Worm (Caenorhabditis elegans): ENCODE results near the gene Y80D4G.2.

The Y80D4G.2 gene

DNA sequence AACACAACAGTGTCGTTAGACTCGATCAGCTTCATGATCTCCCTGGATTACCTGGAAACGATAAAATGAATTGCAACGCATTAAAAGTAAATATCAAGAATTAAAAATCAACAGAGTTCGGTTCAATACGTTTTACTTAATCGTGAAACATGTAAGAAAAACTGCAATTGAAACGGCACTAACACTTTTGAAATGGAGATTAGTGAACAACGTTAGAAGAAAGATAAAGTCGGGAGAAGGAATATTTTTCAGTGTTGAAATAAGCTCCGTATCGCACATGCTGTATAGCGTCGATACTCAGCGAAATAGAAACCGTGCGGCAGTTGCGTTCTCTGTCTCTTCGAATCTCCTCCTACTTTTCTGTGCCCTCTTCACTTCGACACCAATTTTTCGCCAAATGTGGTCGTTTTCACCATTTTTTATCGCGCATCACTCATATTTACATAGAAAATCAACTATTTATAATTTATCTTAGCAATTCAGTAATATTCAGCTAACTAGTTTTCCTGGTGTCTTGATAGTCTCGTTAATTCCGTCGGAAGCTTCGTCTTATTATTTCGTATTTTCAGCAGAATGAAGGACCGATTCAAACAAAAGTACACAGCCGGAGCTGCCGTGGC lies 21.5 kb downstream of the Y80D4G.2 start, which contains the start of the genes rpl-9 and lpd-7 (continued):
- TF ChIP-seq nhr-120 (GFP tag; IDR thresholded peaks at IDR 0.05) (no peak), Y56A3A.18 (GFP tag; IDR thresholded peaks at IDR 0.05) (no peak), egl-18 (GFP tag; IDR thresholded peaks at IDR 0.05) (no peak), B0019.2 (GFP tag; conservative IDR thresholded peaks at IDR 0.05) (no peak), ztf-6 (GFP tag; IDR thresholded peaks at IDR 0.05) (no peak), T07F8.4 (tag; optimal IDR thresholded peaks at IDR 0.05) (no peak), gei-17 (GFP tag; optimal IDR thresholded peaks at IDR 0.05) (no peak), chd-7 (tag; optimal IDR thresholded peaks at IDR 0.05) (no peak), repo-1 (tag; optimal IDR thresholded peaks at IDR 0.05) (no peak), hmg-20 (GFP tag; IDR thresholded peaks at IDR 0.05) (no peak), ztf-22 (GFP tag; optimal IDR thresholded peaks at IDR 0.05) (no peak), F57C9.4 (tag; optimal IDR thresholded peaks at IDR 0.05) (no peak), hrde-1 (tag; optimal IDR thresholded peaks at IDR 0.05; ENCODE audit: borderline replicate concordance) (no peak), nfya-1 (tag; optimal IDR thresholded peaks at IDR 0.05; ENCODE audit: borderline replicate concordance, insufficient read depth) (no peak), B0261.1 (tag; optimal IDR thresholded peaks at IDR 0.05) (no peak), ztf-26 (tag; optimal IDR thresholded peaks at IDR 0.05) (no peak), mcd-1 (GFP tag; IDR thresholded peaks at IDR 0.05) (peak; percentile 36; the same call in 1 of the 2 replicates), lag-1 (GFP tag; IDR thresholded peaks at IDR 0.05) (no peak), Y53F4B.3 (GFP tag; IDR thresholded peaks at IDR 0.05) (no peak), ama-1 (optimal IDR thresholded peaks at IDR 0.05) (no peak), ama-1 (GFP tag; optimal IDR thresholded peaks at IDR 0.05) (no peak), aptf-3 (GFP tag; IDR thresholded peaks at IDR 0.05) (no peak), lin-35 (GFP tag; optimal IDR thresholded peaks at IDR 0.05) (peak in 1 of 3 experiments; percentile 29), aptf-2 (GFP tag; conservative IDR thresholded peaks at IDR 0.05) (no peak), ceh-27 (GFP tag; optimal IDR thresholded peaks at IDR 0.05) (peak; percentile 75), lin-54 (GFP tag; optimal IDR thresholded peaks at IDR 0.05) (peak; percentile 24), unc-62 (GFP tag; optimal IDR thresholded peaks at IDR 0.05) (no peak), him-1 (tag; optimal IDR thresholded peaks at IDR 0.05) (no peak), dox-1 (GFP tag; IDR thresholded peaks at IDR 0.05) (peak; percentile 53; the same call in 1 of the 2 replicates), hsf-1 (GFP tag; IDR thresholded peaks at IDR 0.05) (no peak), bed-1 (GFP tag; IDR thresholded peaks at IDR 0.05) (no peak), ceh-100 (GFP tag; IDR thresholded peaks at IDR 0.05) (no peak), F23B12.7 (tag; optimal IDR thresholded peaks at IDR 0.05; ENCODE audit: insufficient read depth) (peak; percentile 75), nhr-90 (tag; optimal IDR thresholded peaks at IDR 0.05) (no peak), madf-6 (GFP tag; IDR thresholded peaks at IDR 0.05) (peak; percentile 15; the same call in 1 of the 2 replicates), rec-8 (tag; optimal IDR thresholded peaks at IDR 0.05) (no peak), F33H1.4 (GFP tag; IDR thresholded peaks at IDR 0.05) (peak; percentile 37; the same call in 1 of the 2 replicates), egrh-3 (GFP tag; IDR thresholded peaks at IDR 0.05) (no peak), D2030.7 (GFP tag; IDR thresholded peaks at IDR 0.05) (peak; percentile 40), snpc-4 (GFP tag; optimal IDR thresholded peaks at IDR 0.05) (no peak), snpc-4 (tag; optimal IDR thresholded peaks at IDR 0.05) (peak in 2 of 4 experiments; percentile 27 to 75), ceh-58 (GFP tag; IDR thresholded peaks at IDR 0.05) (no peak), hlh-26 (GFP tag; conservative IDR thresholded peaks at IDR 0.05) (no peak), madf-3 (GFP tag; IDR thresholded peaks at IDR 0.05) (peak; percentile 67; the same call in 1 of the 2 replicates), let-607 (tag; optimal IDR thresholded peaks at IDR 0.05) (no peak), Y79H2A.3 (GFP tag; conservative IDR thresholded peaks at IDR 0.05) (no peak), tbp1 (GFP tag; optimal IDR thresholded peaks at IDR 0.05) (peak; percentile 22), B0336.3 (GFP tag; IDR thresholded peaks at IDR 0.05) (no peak)
